Worm (Caenorhabditis elegans) whole organism, young adult: ENCODE results near the gene flp-10.
A peak's percentile ranks its signal among the peaks of the same experiment; 100 is the strongest.

Source experiments
- B0035.1 ChIP-seq: sonication (generic microtip); optimal IDR thresholded peaks from 2 replicates; lab custom pipeline; 2016; ENCODE audit warnings: missing genetic modification characterization, mild to moderate bottlenecking, missing compliant biosample characterization, missing genotype, missing genetic modification reagents
- C06A6.2 ChIP-seq: fragments of 200-800 bp; sonication (Bioruptor generic); conservative IDR thresholded peaks from 2 replicates; pipeline ENCODE4 v1.3.6; 2022; ENCODE audit warnings: missing genetic modification characterization, missing compliant biosample characterization
- F23B12.7 ChIP-seq: sonication (generic microtip); optimal IDR thresholded peaks from 2 replicates; lab custom pipeline; 2017; ENCODE audit warnings: missing genetic modification characterization, mild to moderate bottlenecking, missing compliant biosample characterization, antibody characterized with exemption, moderate library complexity; ENCODE audit not compliant: insufficient read depth
- F33H1.4 ChIP-seq: fragments of 200-800 bp; sonication (Bioruptor generic); IDR thresholded peaks from 2 replicates; pipeline ENCODE4 v1.3.6; 2022; ENCODE audit warnings: missing genetic modification reagents, missing genetic modification characterization, missing compliant biosample characterization
- F52B5.7 ChIP-seq: sonication (generic microtip); optimal IDR thresholded peaks from 2 replicates; lab custom pipeline; 2016; ENCODE audit warnings: mild to moderate bottlenecking, missing genetic modification characterization, missing compliant biosample characterization
- F57A8.1 ChIP-seq: fragments of 200-800 bp; sonication (Bioruptor generic); optimal IDR thresholded peaks from 2 replicates; lab custom pipeline; 2018; ENCODE audit warnings: mild to moderate bottlenecking, missing genetic modification characterization, moderate library complexity, missing compliant biosample characterization
- T26A5.8 ChIP-seq: sonication (generic microtip); optimal IDR thresholded peaks from 2 replicates; lab custom pipeline; 2016; ENCODE audit warnings: missing genetic modification characterization, missing compliant biosample characterization
- Y53G8AR.9 ChIP-seq: fragments of 200-800 bp; sonication (Bioruptor generic); conservative IDR thresholded peaks from 2 replicates; pipeline ENCODE4 v1.3.6; 2022; ENCODE audit warnings: missing genetic modification reagents, missing genetic modification characterization, missing compliant biosample characterization
- atf-7 ChIP-seq: sonication (generic microtip); optimal IDR thresholded peaks from 2 replicates; lab custom pipeline; 2017; ENCODE audit warnings: mild to moderate bottlenecking, missing genetic modification characterization, missing compliant biosample characterization
- attf-3 ChIP-seq: fragments of 200-800 bp; sonication (Bioruptor generic); conservative IDR thresholded peaks from 2 replicates; pipeline ENCODE4 v1.3.6; 2022; ENCODE audit warnings: missing genetic modification reagents, missing genetic modification characterization, missing compliant biosample characterization
- bed-2 ChIP-seq: fragments of 200-800 bp; sonication (Bioruptor generic); IDR thresholded peaks from 2 replicates; pipeline ENCODE4 v1.3.6; 2022; ENCODE audit warnings: missing genetic modification reagents, missing genetic modification characterization, missing compliant biosample characterization
- ceh-27 ChIP-seq: fragments of 200-800 bp; sonication (Bioruptor generic); optimal IDR thresholded peaks from 2 replicates; lab custom pipeline; 2018; ENCODE audit warnings: mild to moderate bottlenecking, missing genetic modification characterization, moderate library complexity, missing compliant biosample characterization
- ceh-79 ChIP-seq: sonication (generic microtip); optimal IDR thresholded peaks from 2 replicates; lab custom pipeline; 2017; ENCODE audit warnings: mild to moderate bottlenecking, missing genetic modification characterization, missing compliant biosample characterization
- ceh-91 ChIP-seq: fragments of 200-800 bp; sonication (Bioruptor generic); IDR thresholded peaks from 2 replicates; pipeline ENCODE4 v1.3.6; 2022; ENCODE audit warnings: missing genetic modification reagents, missing genetic modification characterization, missing compliant biosample characterization
- chd-7 ChIP-seq: sonication (generic microtip); optimal IDR thresholded peaks from 2 replicates; lab custom pipeline; 2016; ENCODE audit warnings: mild to moderate bottlenecking, missing genetic modification characterization, moderate library complexity, missing compliant biosample characterization
- dpff-1 ChIP-seq: sonication (generic microtip); optimal IDR thresholded peaks from 2 replicates; lab custom pipeline; 2017; ENCODE audit warnings: mild to moderate bottlenecking, missing genetic modification characterization, missing compliant biosample characterization
- dpl-1 ChIP-seq: fragments of 150-350 bp; optimal IDR thresholded peaks from 2 replicates; lab custom pipeline; 2014; ENCODE audit warnings: missing biosample characterization, missing genetic modification reagents, missing genetic modification characterization
- ets-4 ChIP-seq: fragments of 200-800 bp; sonication (Bioruptor generic); optimal IDR thresholded peaks from 2 replicates; lab custom pipeline; 2018; ENCODE audit warnings: mild to moderate bottlenecking, missing genetic modification characterization, missing compliant biosample characterization
- gei-17 ChIP-seq: fragments of 200-800 bp; sonication (Bioruptor generic); optimal IDR thresholded peaks from 2 replicates; lab custom pipeline; 2018; ENCODE audit warnings: mild to moderate bottlenecking, missing genetic modification characterization, missing compliant biosample characterization
- hmg-20 ChIP-seq: fragments of 200-800 bp; sonication (Bioruptor generic); IDR thresholded peaks from 2 replicates; pipeline ENCODE4 v1.3.6; 2022; ENCODE audit warnings: missing genetic modification reagents, missing genetic modification characterization, missing compliant biosample characterization
- lag-1 ChIP-seq: fragments of 200-800 bp; sonication (Bioruptor generic); IDR thresholded peaks from 2 replicates; pipeline ENCODE4 v1.3.6; 2022; ENCODE audit warnings: missing genetic modification reagents, missing genetic modification characterization, missing compliant biosample characterization
- let-526 ChIP-seq: fragments of 200-800 bp; sonication (Bioruptor generic); IDR thresholded peaks from 2 replicates; pipeline ENCODE4 v1.3.6; 2022; ENCODE audit warnings: missing genetic modification reagents, missing genetic modification characterization, missing compliant biosample characterization
- lin-26 ChIP-seq: fragments of 200-800 bp; sonication (Bioruptor generic); IDR thresholded peaks from 2 replicates; pipeline ENCODE4 v1.3.6; 2022; ENCODE audit warnings: missing genetic modification reagents, missing genetic modification characterization, missing compliant biosample characterization
- lin-40 ChIP-seq: sonication (generic microtip); optimal IDR thresholded peaks from 2 replicates; lab custom pipeline; 2016; ENCODE audit warnings: missing genetic modification characterization, mild to moderate bottlenecking, missing compliant biosample characterization, missing genotype, missing genetic modification reagents
- lsl-1 ChIP-seq: fragments of 200-800 bp; sonication (Bioruptor generic); optimal IDR thresholded peaks from 2 replicates; lab custom pipeline; 2018; ENCODE audit warnings: mild to moderate bottlenecking, missing genetic modification characterization, moderate library complexity, missing compliant biosample characterization
- lsy-27 ChIP-seq: sonication (generic microtip); optimal IDR thresholded peaks from 2 replicates; lab custom pipeline; 2017; ENCODE audit warnings: missing genetic modification characterization, mild to moderate bottlenecking, missing compliant biosample characterization, antibody characterized with exemption, missing genotype, borderline replicate concordance; ENCODE audit not compliant: insufficient read depth
- madf-10 ChIP-seq: sonication (generic microtip); optimal IDR thresholded peaks from 2 replicates; lab custom pipeline; 2016; ENCODE audit warnings: mild to moderate bottlenecking, missing genetic modification characterization, missing compliant biosample characterization
- madf-6 ChIP-seq: fragments of 200-800 bp; sonication (Bioruptor generic); IDR thresholded peaks from 2 replicates; pipeline ENCODE4 v1.3.6; 2022; ENCODE audit warnings: missing genetic modification reagents, missing genetic modification characterization, missing compliant biosample characterization
- mcd-1 ChIP-seq: fragments of 200-800 bp; sonication (Bioruptor generic); IDR thresholded peaks from 2 replicates; pipeline ENCODE4 v1.3.6; 2022; ENCODE audit warnings: missing genetic modification reagents, missing genetic modification characterization, missing compliant biosample characterization
- mel-28 ChIP-seq: sonication (generic microtip); optimal IDR thresholded peaks from 2 replicates; lab custom pipeline; 2016; ENCODE audit warnings: borderline replicate concordance, mild to moderate bottlenecking, missing genetic modification characterization, missing compliant biosample characterization
- mxl-1 ChIP-seq: sonication (generic microtip); optimal IDR thresholded peaks from 2 replicates; lab custom pipeline; 2016; ENCODE audit warnings: missing genetic modification characterization, missing compliant biosample characterization
- nhr-90 ChIP-seq: sonication (generic microtip); optimal IDR thresholded peaks from 2 replicates; lab custom pipeline; 2016; ENCODE audit warnings: missing genotype, mild to moderate bottlenecking, missing genetic modification characterization, missing compliant biosample characterization
- pbrm-1 ChIP-seq: fragments of 200-800 bp; sonication (Bioruptor generic); IDR thresholded peaks from 2 replicates; pipeline ENCODE4 v1.3.6; 2022; ENCODE audit warnings: missing genetic modification reagents, missing genetic modification characterization, missing compliant biosample characterization
- pha-4 ChIP-seq: fragments of 150-350 bp; sonication (generic microtip); optimal IDR thresholded peaks from 2 replicates; lab custom pipeline; 2014; ENCODE audit warnings: missing biosample characterization, missing genetic modification reagents, missing genetic modification characterization
- rcor-1 ChIP-seq: fragments of 200-800 bp; sonication (Bioruptor generic); IDR thresholded peaks from 2 replicates; pipeline ENCODE4 v1.3.6; 2022; ENCODE audit warnings: missing genetic modification reagents, missing genetic modification characterization, missing compliant biosample characterization
- repo-1 ChIP-seq: sonication (generic microtip); optimal IDR thresholded peaks from 2 replicates; lab custom pipeline; 2017; ENCODE audit warnings: mild to moderate bottlenecking, missing genetic modification characterization, missing compliant biosample characterization
- sdz-38 ChIP-seq: sonication (generic microtip); optimal IDR thresholded peaks from 2 replicates; lab custom pipeline; 2016; ENCODE audit warnings: missing genotype, missing genetic modification characterization, missing compliant biosample characterization
- snpc-1.1 ChIP-seq: sonication (generic microtip); optimal IDR thresholded peaks from 2 replicates; lab custom pipeline; 2017; ENCODE audit warnings: missing genetic modification characterization, mild to moderate bottlenecking, missing compliant biosample characterization, antibody characterized with exemption, moderate library complexity, missing genotype, missing genetic modification reagents; ENCODE audit not compliant: insufficient read depth
- tlf-1 ChIP-seq: fragments of 200-800 bp; sonication (Bioruptor generic); optimal IDR thresholded peaks from 2 replicates; lab custom pipeline; 2018; ENCODE audit warnings: mild to moderate bottlenecking, missing genetic modification characterization, missing compliant biosample characterization
- unc-62 ChIP-seq: fragments of 150-350 bp; optimal IDR thresholded peaks from 2 replicates; lab custom pipeline; 2014; ENCODE audit warnings: missing biosample characterization, missing genetic modification reagents, missing genetic modification characterization
- zim-3 ChIP-seq: sonication (generic microtip); optimal IDR thresholded peaks from 2 replicates; lab custom pipeline; 2017; ENCODE audit warnings: mild to moderate bottlenecking, missing genetic modification characterization, moderate library complexity, missing compliant biosample characterization
- ztf-26 ChIP-seq: sonication (generic microtip); optimal IDR thresholded peaks from 2 replicates; lab custom pipeline; 2017; ENCODE audit warnings: missing genetic modification characterization, missing compliant biosample characterization
- ztf-6 ChIP-seq: fragments of 200-800 bp; sonication (Bioruptor generic); IDR thresholded peaks from 2 replicates; pipeline ENCODE4 v1.3.6; 2022; ENCODE audit warnings: missing genetic modification reagents, missing genetic modification characterization, missing compliant biosample characterization

Gene flp-10

DNA sequence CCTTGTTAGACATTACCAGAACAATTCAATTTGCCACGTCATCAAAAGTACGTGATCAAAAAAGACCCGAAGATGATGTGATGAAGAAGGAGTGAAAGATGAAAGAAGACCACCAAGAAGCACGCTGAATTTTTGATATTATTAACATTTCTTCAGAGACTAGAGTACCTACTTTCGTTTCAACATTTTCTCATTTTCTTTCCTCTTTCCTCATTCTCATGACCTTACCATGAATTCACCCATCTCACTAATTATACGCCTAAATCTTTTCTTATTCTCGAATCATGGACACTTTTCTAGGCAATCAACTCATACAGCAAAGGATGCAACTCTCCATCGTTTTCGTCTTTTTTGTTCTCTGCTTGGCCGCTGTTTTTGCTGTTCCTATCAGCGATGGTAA, at the start of gene flp-10:
flp-10 (plus strand) TSS at position 301 of the 400 bp plus-strand sequence.
- TF ChIP-seq pbrm-1 (GFP tag; lab: Robert Waterston, UW) (no peak), ceh-91 (no peak), snpc-1.1 (no peak), C06A6.2 (GFP tag; lab: Robert Waterston, UW) (no peak)

DNA sequence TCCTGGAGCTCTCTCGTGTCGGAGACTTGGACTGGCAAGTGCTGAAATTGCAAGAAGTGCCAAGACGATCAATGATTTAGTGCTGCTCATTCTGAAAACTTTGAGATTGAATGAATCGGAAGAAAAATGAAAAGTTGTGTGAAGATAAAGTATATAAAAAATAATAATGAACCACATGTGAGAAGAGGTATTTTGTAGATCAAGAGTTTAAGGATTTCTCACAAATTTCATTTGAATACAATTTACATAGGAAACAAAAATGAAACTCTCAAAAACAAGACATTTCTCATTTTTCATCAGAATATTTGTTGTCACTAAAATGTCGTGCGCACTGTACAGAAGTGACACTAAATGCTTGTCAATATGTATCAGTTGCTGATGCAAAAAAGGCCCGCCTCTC, 46.2 kb upstream of the flp-10 start, which contains the start of gene T14A8.2:
T14A8.2 (minus strand) TSS at position 101 of the 400 bp plus-strand sequence.
- TF ChIP-seq Y53G8AR.9 (GFP tag; lab: Robert Waterston, UW) (no peak), bed-2 (GFP tag; lab: Robert Waterston, UW) (no peak), ceh-79 (no peak), nhr-90 (tag; lab: Kevin White, UChicago) (no peak), F52B5.7 (tag; lab: Kevin White, UChicago) (no peak), gei-17 (no peak), chd-7 (no peak), zim-3 (no peak), rcor-1 (GFP tag; lab: Robert Waterston, UW) (no peak), unc-62 (GFP tag; lab: Kevin White, UChicago) (no peak), B0035.1 (tag; lab: Kevin White, UChicago) (no peak), ceh-27 (no peak), F57A8.1 (GFP tag; lab: Kevin White, UChicago) (no peak), tlf-1 (GFP tag; lab: Kevin White, UChicago) (no peak), repo-1 (tag; lab: Kevin White, UChicago) (no peak), sdz-38 (tag; lab: Kevin White, UChicago) (no peak), mcd-1 (GFP tag; lab: Robert Waterston, UW) (no peak)

DNA sequence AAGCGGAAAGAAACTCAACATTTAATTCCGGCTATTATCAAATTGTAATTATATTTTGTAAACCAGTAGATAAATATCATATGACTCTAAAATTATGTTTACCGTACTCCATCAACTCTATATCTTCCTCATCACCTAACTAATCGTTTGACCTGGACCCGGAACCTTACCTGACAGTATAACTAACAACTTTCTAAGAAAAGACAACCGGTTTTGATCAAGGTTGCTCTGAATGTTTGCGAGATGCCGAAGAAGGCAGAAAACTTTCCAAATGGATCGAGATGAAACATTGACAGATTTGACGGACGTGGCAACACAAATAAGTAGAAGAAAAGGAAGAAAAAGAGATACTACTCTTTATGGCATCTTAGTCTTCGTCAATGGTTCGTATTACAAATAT, 44.1 kb upstream of the flp-10 start:
- TF ChIP-seq ztf-26 (tag; lab: Kevin White, UChicago) (no peak), pha-4 (tag; lab: Kevin White, UChicago) (no peak), ztf-6 (GFP tag; lab: Robert Waterston, UW) (no peak)

DNA sequence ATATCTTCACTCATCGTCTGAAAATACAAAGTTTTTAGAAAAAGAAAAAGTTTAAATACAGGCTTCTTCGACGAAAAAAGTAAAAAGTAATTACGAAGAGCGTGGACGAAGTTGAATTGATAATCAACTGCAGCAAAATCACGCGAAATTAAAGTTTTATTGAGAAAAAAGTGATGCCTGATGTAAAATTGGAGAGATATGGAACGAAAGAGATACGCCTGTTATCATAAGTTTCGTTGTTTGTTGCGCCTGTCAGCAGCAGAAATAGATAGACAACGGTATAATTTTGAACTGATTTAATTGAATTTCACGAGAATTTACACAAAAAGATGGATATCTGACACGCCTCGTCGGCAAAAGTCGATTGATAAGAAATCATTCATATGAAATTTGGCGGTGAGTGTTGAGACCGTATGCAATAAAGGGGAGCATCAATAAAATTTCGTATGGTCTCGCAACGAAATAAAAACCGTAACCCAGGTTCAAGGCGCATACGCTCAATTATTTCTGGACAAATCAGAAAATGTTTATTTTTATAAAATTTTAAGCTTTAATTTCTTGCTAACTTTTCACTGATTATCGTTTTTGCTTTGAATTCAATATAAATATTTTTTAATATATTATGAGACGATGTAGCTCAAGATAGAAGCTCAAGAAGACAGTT, 39.3 kb upstream of the flp-10 start, which contains the start of gene C06A6.4:
C06A6.4 (minus strand) TSS at position 24 of the 664 bp plus-strand sequence.
- TF ChIP-seq T26A5.8 (tag; lab: Kevin White, UChicago) = no peak
- no peak for TF ChIP-seq ztf-6 (GFP tag; lab: Robert Waterston, UW)
- no peak for TF ChIP-seq lin-26 (GFP tag; lab: Robert Waterston, UW)
- TF ChIP-seq madf-6 = peak; percentile 92
- no peak for TF ChIP-seq gei-17
- TF ChIP-seq madf-10 (tag; lab: Kevin White, UChicago) = no peak
- no peak for TF ChIP-seq mel-28 (tag; lab: Kevin White, UChicago)
- TF ChIP-seq lsy-27 (tag; lab: Kevin White, UChicago) = no peak
- peak; percentile 45 for TF ChIP-seq dpl-1 (GFP tag; lab: Kevin White, UChicago)
- TF ChIP-seq dpff-1 (tag; lab: Kevin White, UChicago) = no peak
- TF ChIP-seq lsl-1 (GFP tag; lab: Kevin White, UChicago) = peak; percentile 97
- no peak for TF ChIP-seq hmg-20 (GFP tag; lab: Robert Waterston, UW)
- TF ChIP-seq F57A8.1 (GFP tag; lab: Kevin White, UChicago) = no peak
- no peak for TF ChIP-seq let-526 (GFP tag; lab: Robert Waterston, UW)
- TF ChIP-seq ets-4 (GFP tag; lab: Kevin White, UChicago) = no peak
- peak; percentile 92 for TF ChIP-seq F33H1.4 (GFP tag; lab: Robert Waterston, UW)
- TF ChIP-seq F23B12.7 = no peak
- TF ChIP-seq lin-40 (tag; lab: Kevin White, UChicago) = no peak
- TF ChIP-seq atf-7 = no peak
- TF ChIP-seq mxl-1 = no peak
- TF ChIP-seq Y53G8AR.9 (GFP tag; lab: Robert Waterston, UW) = no peak
- TF ChIP-seq lag-1 (GFP tag; lab: Robert Waterston, UW) = no peak
- no peak for TF ChIP-seq repo-1 (tag; lab: Kevin White, UChicago)
- no peak for TF ChIP-seq attf-3 (GFP tag; lab: Robert Waterston, UW)
- TF ChIP-seq ceh-91 = peak; percentile 64
